Worm (Caenorhabditis elegans): ENCODE measurements around the gene lbp-1.

- TF ChIP-seq unc-130 (GFP tag; optimal IDR thresholded peaks at IDR 0.05) = no peak
- no peak for TF ChIP-seq ama-1 (optimal IDR thresholded peaks at IDR 0.05)
- no peak for TF ChIP-seq ama-1 (GFP tag; optimal IDR thresholded peaks at IDR 0.05)
- TF ChIP-seq snpc-4 (GFP tag; optimal IDR thresholded peaks at IDR 0.05) = no peak
- TF ChIP-seq snpc-4 (tag; optimal IDR thresholded peaks at IDR 0.05) = no peak
- no peak for TF ChIP-seq ceh-58 (GFP tag; IDR thresholded peaks at IDR 0.05)
- TF ChIP-seq snpc-3.4 (tag; optimal IDR thresholded peaks at IDR 0.05) = no peak
- TF ChIP-seq aptf-3 (GFP tag; IDR thresholded peaks at IDR 0.05) = no peak
- no peak for TF ChIP-seq madf-3 (GFP tag; IDR thresholded peaks at IDR 0.05)
- no peak for TF ChIP-seq lin-40 (tag; optimal IDR thresholded peaks at IDR 0.05)
- TF ChIP-seq snpc-1.1 (tag; optimal IDR thresholded peaks at IDR 0.05; ENCODE audit: insufficient read depth) = no peak
- no peak for TF ChIP-seq ccch-3 (GFP tag; optimal IDR thresholded peaks at IDR 0.05)
- no peak for TF ChIP-seq sea-2 (GFP tag; IDR thresholded peaks at IDR 0.05)
These were observed 39.6 kb downstream of the lbp-1 start, which contains the start of gene K09C4.1 for ce11 chrX:3298582-3298981.
